Worm (Caenorhabditis elegans) whole organism, L2 larva: ENCODE results near the gene rad-51.

Experiments used
- C34F6.9 ChIP-seq: fragments of 150-350 bp; optimal IDR thresholded peaks from 2 replicates; lab custom pipeline; 2014; ENCODE audit warnings: missing biosample characterization, missing genetic modification characterization
- R02D3.7 ChIP-seq: fragments of 150-350 bp; optimal IDR thresholded peaks from 2 replicates; lab custom pipeline; 2014; ENCODE audit warnings: missing biosample characterization, missing genetic modification characterization
- ZK546.5 ChIP-seq: sonication (generic microtip); optimal IDR thresholded peaks from 2 replicates; lab custom pipeline; 2017; ENCODE audit warnings: missing biosample characterization, missing genetic modification characterization
- aly-2 ChIP-seq: fragments of 150-350 bp; optimal IDR thresholded peaks from 2 replicates; lab custom pipeline; 2014; ENCODE audit warnings: missing biosample characterization, missing genetic modification characterization
- ama-1 ChIP-seq: fragments of 150-350 bp; optimal IDR thresholded peaks from 2 replicates; lab custom pipeline; 2018; ENCODE audit warnings: inconsistent platforms
- blmp-1 ChIP-seq: sonication (generic microtip); optimal IDR thresholded peaks from 2 replicates; lab custom pipeline; 2017; ENCODE audit warnings: missing genetic modification characterization, mild to moderate bottlenecking, missing compliant biosample characterization, antibody characterized with exemption, moderate library complexity; ENCODE audit not compliant: insufficient read depth
- ceh-82 ChIP-seq: fragments of 150-350 bp; optimal IDR thresholded peaks from 2 replicates; lab custom pipeline; 2014; ENCODE audit warnings: missing biosample characterization, missing genetic modification characterization
- crh-2 ChIP-seq: sonication (generic microtip); optimal IDR thresholded peaks from 2 replicates; lab custom pipeline; 2017; ENCODE audit warnings: missing biosample characterization, missing genetic modification characterization
- dmd-4 ChIP-seq: sonication (generic microtip); optimal IDR thresholded peaks from 2 replicates; lab custom pipeline; 2017; ENCODE audit warnings: missing biosample characterization, missing genetic modification characterization
- egl-27 ChIP-seq: sonication (generic microtip); optimal IDR thresholded peaks from 3 replicates; lab custom pipeline; 2017; ENCODE audit warnings: missing biosample characterization, missing genetic modification reagents, missing genetic modification characterization
- elt-1 ChIP-seq: fragments of 150-350 bp; optimal IDR thresholded peaks from 2 replicates; lab custom pipeline; 2014; ENCODE audit warnings: missing biosample characterization, missing genetic modification characterization
- fos-1 ChIP-seq: fragments of 150-350 bp; optimal IDR thresholded peaks from 2 replicates; lab custom pipeline; 2014; ENCODE audit warnings: missing biosample characterization, missing genetic modification characterization
- gmeb-1 ChIP-seq: fragments of 150-350 bp; optimal IDR thresholded peaks from 2 replicates; lab custom pipeline; 2014; ENCODE audit warnings: missing biosample characterization, missing genetic modification characterization
- lin-13 ChIP-seq: fragments of 150-350 bp; optimal IDR thresholded peaks from 2 replicates; lab custom pipeline; 2014; ENCODE audit warnings: missing biosample characterization, missing genetic modification reagents, missing genetic modification characterization
- lsy-2 ChIP-seq, 2 experiments: fragments of 150-350 bp in 1 of 2; sonication (generic microtip) in 1 of 2; optimal IDR thresholded peaks; 2 replicates each; lab custom pipeline; 2014 to 2017; ENCODE audit warnings: missing biosample characterization in 2 of 2, missing genetic modification characterization in 2 of 2
- mab-5 ChIP-seq: fragments of 150-350 bp; optimal IDR thresholded peaks from 2 replicates; lab custom pipeline; 2014; ENCODE audit warnings: missing biosample characterization, missing genetic modification characterization
- mbf-1 ChIP-seq: sonication (generic microtip); optimal IDR thresholded peaks from 2 replicates; lab custom pipeline; 2017; ENCODE audit warnings: missing biosample characterization, missing genetic modification characterization
- mdl-1 ChIP-seq, 2 experiments: fragments of 150-350 bp in 1 of 2; sonication (generic microtip) in 1 of 2; optimal IDR thresholded peaks; 2 replicates each; lab custom pipeline; 2017; ENCODE audit warnings: missing biosample characterization in 2 of 2, missing genetic modification characterization in 2 of 2
- nhr-10 ChIP-seq: sonication (generic microtip); optimal IDR thresholded peaks from 2 replicates; lab custom pipeline; 2017; ENCODE audit warnings: missing biosample characterization, missing genetic modification characterization
- nhr-11 ChIP-seq: fragments of 150-350 bp; optimal IDR thresholded peaks from 2 replicates; lab custom pipeline; 2014; ENCODE audit warnings: missing biosample characterization, missing genetic modification characterization
- nhr-129 ChIP-seq: fragments of 150-350 bp; optimal IDR thresholded peaks from 2 replicates; lab custom pipeline; 2014; ENCODE audit warnings: missing biosample characterization, missing genetic modification characterization
- nhr-21 ChIP-seq: fragments of 150-350 bp; optimal IDR thresholded peaks from 2 replicates; lab custom pipeline; 2014; ENCODE audit warnings: missing biosample characterization, missing genetic modification characterization
- nhr-23 ChIP-seq: fragments of 150-350 bp; optimal IDR thresholded peaks from 2 replicates; lab custom pipeline; 2014; ENCODE audit warnings: missing biosample characterization, missing genetic modification reagents, missing genetic modification characterization
- nhr-237 ChIP-seq: fragments of 150-350 bp; optimal IDR thresholded peaks from 2 replicates; lab custom pipeline; 2014; ENCODE audit warnings: missing biosample characterization, missing genetic modification characterization
- nhr-25 ChIP-seq: fragments of 150-350 bp; sonication (generic microtip); optimal IDR thresholded peaks from 3 replicates; lab custom pipeline; 2014; ENCODE audit warnings: missing biosample characterization, missing genetic modification characterization
- peb-1 ChIP-seq: fragments of 150-350 bp; optimal IDR thresholded peaks from 2 replicates; lab custom pipeline; 2014; ENCODE audit warnings: missing biosample characterization, missing genetic modification characterization
- skn-1 ChIP-seq: sonication (generic microtip); optimal IDR thresholded peaks from 2 replicates; lab custom pipeline; 2017; ENCODE audit warnings: missing biosample characterization, missing genetic modification characterization
- sma-3 ChIP-seq: sonication (generic microtip); optimal IDR thresholded peaks from 2 replicates; lab custom pipeline; 2016; ENCODE audit warnings: missing genetic modification reagents, missing genetic modification characterization, missing compliant biosample characterization
- sma-9 ChIP-seq, 2 experiments: fragments of 150-350 bp in 1 of 2; sonication (generic microtip) in 1 of 2; optimal IDR thresholded peaks; 2 replicates each; lab custom pipeline; 2014 to 2016; ENCODE audit warnings: missing genetic modification characterization in 2 of 2, mild to moderate bottlenecking in 1 of 2, missing biosample characterization in 1 of 2, missing compliant biosample characterization in 1 of 2, missing genetic modification reagents in 1 of 2, moderate library complexity in 1 of 2
- snpc-4 ChIP-seq: fragments of 150-350 bp; optimal IDR thresholded peaks from 2 replicates; lab custom pipeline; 2014; ENCODE audit warnings: missing biosample characterization, missing genetic modification characterization
- unc-39 ChIP-seq: fragments of 150-350 bp; optimal IDR thresholded peaks from 2 replicates; lab custom pipeline; 2014; ENCODE audit warnings: missing biosample characterization, missing genetic modification characterization
- unc-55 ChIP-seq: fragments of 150-350 bp; sonication (generic microtip); optimal IDR thresholded peaks from 3 replicates; lab custom pipeline; 2014; ENCODE audit warnings: missing biosample characterization, missing genetic modification reagents, missing genetic modification characterization
- unc-62 ChIP-seq: fragments of 150-350 bp; optimal IDR thresholded peaks from 2 replicates; lab custom pipeline; 2014; ENCODE audit warnings: missing biosample characterization, missing genetic modification reagents, missing genetic modification characterization
- zag-1 ChIP-seq: fragments of 150-350 bp; optimal IDR thresholded peaks from 2 replicates; lab custom pipeline; 2014; ENCODE audit warnings: missing biosample characterization, missing genetic modification characterization
- ztf-4 ChIP-seq: fragments of 150-350 bp; optimal IDR thresholded peaks from 2 replicates; lab custom pipeline; 2014; ENCODE audit warnings: missing biosample characterization, missing genetic modification characterization

The rad-51 gene

DNA sequence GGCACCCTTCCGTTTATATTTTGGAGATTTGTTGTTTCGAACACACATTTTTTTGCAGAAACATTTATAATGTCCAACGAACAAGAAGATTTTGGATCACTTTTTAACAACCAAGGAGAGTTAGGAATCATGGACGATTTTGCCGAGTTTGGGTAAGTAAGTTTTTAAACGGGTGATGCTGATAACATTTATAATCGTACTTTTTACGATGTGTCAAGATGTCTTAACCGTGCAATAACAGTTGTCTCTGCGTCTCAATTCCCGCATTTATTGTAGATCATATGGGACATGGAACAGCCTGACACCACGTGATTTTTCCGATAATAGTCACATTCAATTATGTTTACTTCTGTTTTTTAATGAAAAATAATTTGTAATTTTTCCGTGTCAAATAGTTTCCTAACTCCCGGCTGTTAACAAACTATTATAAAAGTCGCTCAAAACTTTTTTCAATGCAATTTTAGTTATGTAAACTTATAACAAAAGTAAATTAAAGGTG, 33.4 kb downstream of the rad-51 start, which contains the start of gene daf-14:
TSS of gene daf-14 (plus strand) at position 51 of the 499 bp plus-strand sequence.
- TF ChIP-seq mdl-1 (tag; optimal IDR thresholded peaks at IDR 0.05; lab: Kevin White, UChicago) (no peak), nhr-10 (tag; lab: Kevin White, UChicago) (no peak), ama-1 (lab: Kevin White, UChicago) (no peak), fos-1 (no peak), sma-3 (GFP tag; lab: Kevin White, UChicago) (peak; percentile 61), unc-39 (tag; lab: Kevin White, UChicago) (no peak), R02D3.7 (no peak), unc-62 (GFP tag; lab: Kevin White, UChicago) (no peak), sma-9 (GFP tag; optimal IDR thresholded peaks at IDR 0.05; lab: Kevin White, UChicago) (peak; percentile 81), sma-9 (tag; optimal IDR thresholded peaks at IDR 0.05; lab: Kevin White, UChicago) (no peak), crh-2 (tag; lab: Kevin White, UChicago) (peak; percentile 60), mbf-1 (tag; lab: Kevin White, UChicago) (no peak), C34F6.9 (tag; lab: Kevin White, UChicago) (no peak), zag-1 (tag; lab: Kevin White, UChicago) (no peak), peb-1 (tag; lab: Kevin White, UChicago) (no peak), gmeb-1 (tag; lab: Kevin White, UChicago) (peak; percentile 21), dmd-4 (tag; lab: Kevin White, UChicago) (no peak), blmp-1 (tag; lab: Kevin White, UChicago) (no peak), ZK546.5 (tag; lab: Kevin White, UChicago) (no peak), nhr-237 (tag; lab: Kevin White, UChicago) (no peak), lsy-2 (tag; optimal IDR thresholded peaks at IDR 0.05; lab: Kevin White, UChicago) (no peak)

ce11 chrIV:10245666-10246210, 38.3 kb downstream of the rad-51 start, which contains the start of gene F01G10.10:
TSS of gene F01G10.10 (plus strand) at chrIV:10246160.
- TF ChIP-seq blmp-1 (tag; lab: Kevin White, UChicago) (peak; percentile 77), nhr-25 (tag; lab: Kevin White, UChicago) (peak; percentile 45), crh-2 (tag; lab: Kevin White, UChicago) (peak; percentile 61), sma-3 (GFP tag; lab: Kevin White, UChicago) (peak; percentile 26), lsy-2 (tag; optimal IDR thresholded peaks at IDR 0.05; lab: Kevin White, UChicago) (peak in 1 of 2 experiments; percentile 36), mab-5 (tag; lab: Kevin White, UChicago) (no peak), elt-1 (no peak)

DNA sequence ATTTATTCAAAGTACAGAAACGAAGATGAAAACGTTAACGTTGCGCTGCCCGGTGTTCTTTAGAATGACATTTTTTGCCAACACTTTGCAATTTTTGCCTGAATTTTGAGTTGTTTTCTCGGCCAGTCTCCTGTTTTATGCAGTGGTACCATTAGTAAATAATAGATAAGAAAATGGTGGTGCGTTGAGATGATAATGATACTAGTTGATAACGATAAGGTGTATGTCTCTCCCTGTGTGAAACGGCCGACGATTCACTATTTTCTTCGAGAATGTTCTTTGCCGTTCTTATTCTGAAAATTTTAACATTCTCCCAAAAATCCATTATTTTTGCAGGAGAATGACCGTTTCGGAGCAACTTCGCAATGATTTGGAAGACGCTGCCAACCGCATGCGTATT, 40.8 kb downstream of the rad-51 start, which contains the start of gene tkt-1:
TSS of gene tkt-1 (plus strand) at position 337 of the 400 bp plus-strand sequence.
- peak; percentile 81 for TF ChIP-seq crh-2 (tag; lab: Kevin White, UChicago)
- peak; percentile 28 for TF ChIP-seq sma-9 (GFP tag; optimal IDR thresholded peaks at IDR 0.05; lab: Kevin White, UChicago)
- no peak for TF ChIP-seq sma-9 (tag; optimal IDR thresholded peaks at IDR 0.05; lab: Kevin White, UChicago)
- TF ChIP-seq fos-1 = peak; percentile 79
- no peak for TF ChIP-seq unc-62 (GFP tag; lab: Kevin White, UChicago)

DNA sequence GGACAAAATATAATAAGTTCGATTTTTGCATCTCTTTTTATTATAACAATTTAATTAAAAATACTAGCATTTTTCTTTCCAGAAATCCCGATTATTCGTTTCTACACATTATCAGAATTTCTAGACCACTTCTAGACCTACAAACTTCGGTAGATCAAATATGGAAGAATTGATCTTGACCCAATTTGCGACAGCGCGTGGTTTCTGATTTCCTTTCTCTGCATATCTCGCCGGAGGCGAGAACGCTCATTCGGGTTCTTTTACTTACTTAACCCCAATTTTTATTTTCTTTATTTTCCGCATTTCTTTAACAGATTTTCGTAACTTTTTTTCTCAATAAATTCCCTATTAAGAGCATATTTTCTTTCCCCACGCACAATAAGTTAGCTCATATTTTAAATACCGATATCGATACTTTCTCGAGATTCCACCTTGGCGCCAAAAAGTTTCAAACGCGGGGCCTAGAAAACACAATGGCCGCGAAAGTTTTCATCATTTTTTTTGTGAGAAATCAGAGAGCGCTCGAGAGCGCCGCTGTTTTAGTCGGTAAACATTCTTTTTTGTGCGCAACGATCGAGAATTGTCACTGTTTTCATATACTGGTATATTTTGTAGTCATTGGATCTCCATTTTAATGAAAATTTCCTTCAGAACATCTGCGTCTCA, 41.5 kb downstream of the rad-51 start:
- TF ChIP-seq nhr-11 (no peak), zag-1 (tag; lab: Kevin White, UChicago) (no peak), crh-2 (tag; lab: Kevin White, UChicago) (peak; percentile 24), aly-2 (tag; lab: Kevin White, UChicago) (no peak), lsy-2 (tag; optimal IDR thresholded peaks at IDR 0.05; lab: Kevin White, UChicago) (peak in 1 of 2 experiments; percentile 41), unc-55 (GFP tag; lab: Kevin White, UChicago) (no peak), sma-3 (GFP tag; lab: Kevin White, UChicago) (no peak), gmeb-1 (tag; lab: Kevin White, UChicago) (peak; percentile 79), peb-1 (tag; lab: Kevin White, UChicago) (no peak), skn-1 (no peak), ceh-82 (tag; lab: Kevin White, UChicago) (no peak), blmp-1 (tag; lab: Kevin White, UChicago) (no peak), nhr-237 (tag; lab: Kevin White, UChicago) (no peak), nhr-25 (tag; lab: Kevin White, UChicago) (no peak), nhr-129 (peak; percentile 68), nhr-21 (tag; lab: Kevin White, UChicago) (no peak), C34F6.9 (tag; lab: Kevin White, UChicago) (no peak), lin-13 (GFP tag; lab: Kevin White, UChicago) (peak; percentile 25), nhr-10 (tag; lab: Kevin White, UChicago) (no peak), ztf-4 (tag; lab: Kevin White, UChicago) (no peak), mbf-1 (tag; lab: Kevin White, UChicago) (no peak), elt-1 (no peak), snpc-4 (tag; lab: Kevin White, UChicago) (no peak), unc-62 (GFP tag; lab: Kevin White, UChicago) (no peak), egl-27 (no peak), nhr-23 (no peak), dmd-4 (tag; lab: Kevin White, UChicago) (no peak)
